Fruit fly (Drosophila melanogaster) whole organism, pupa: ENCODE measurements around the gene cDIP.

Experiments used
- CG10348 ChIP-seq: fragments of 200-800 bp; sonication (Bioruptor generic); IDR thresholded peaks from 2 replicates; pipeline ENCODE4 v1.3.6; 2022; ENCODE audit warnings: missing biosample characterization, missing genetic modification characterization
- CG12605 ChIP-seq: fragments of 200-800 bp; sonication (Bioruptor generic); IDR thresholded peaks from 2 replicates; pipeline ENCODE4 v1.3.6; 2022; ENCODE audit warnings: missing biosample characterization, missing genetic modification characterization
- CG13204 ChIP-seq: fragments of 200-800 bp; sonication (Bioruptor generic); optimal IDR thresholded peaks from 2 replicates; lab custom pipeline; 2018; ENCODE audit warnings: missing biosample characterization, mild to moderate bottlenecking, missing genetic modification characterization, moderate library complexity
- CG14655 ChIP-seq: fragments of 200-800 bp; sonication (Bioruptor generic); optimal IDR thresholded peaks from 3 replicates; lab custom pipeline; 2017; ENCODE audit warnings: mild to moderate bottlenecking, missing biosample characterization, missing genetic modification reagents, missing genetic modification characterization
- CG15710 ChIP-seq: fragments of 200-800 bp; sonication (Bioruptor generic); optimal IDR thresholded peaks from 2 replicates; lab custom pipeline; 2018; ENCODE audit warnings: missing biosample characterization, mild to moderate bottlenecking, missing genetic modification characterization, moderate library complexity
- CG17806 ChIP-seq: fragments of 200-800 bp; sonication (Bioruptor generic); optimal IDR thresholded peaks from 2 replicates; lab custom pipeline; 2018; ENCODE audit warnings: missing biosample characterization, mild to moderate bottlenecking, missing genetic modification characterization, moderate library complexity
- CG32121 ChIP-seq: fragments of 200-800 bp; sonication (Bioruptor generic); IDR thresholded peaks from 2 replicates; pipeline ENCODE4 v1.3.6; 2022; ENCODE audit warnings: missing biosample characterization, missing genetic modification characterization
- CG34367 ChIP-seq: fragments of 200-800 bp; sonication (Bioruptor generic); optimal IDR thresholded peaks from 2 replicates; lab custom pipeline; 2018; ENCODE audit warnings: missing biosample characterization, mild to moderate bottlenecking, missing genetic modification characterization
- CG4496 ChIP-seq: fragments of 200-800 bp; sonication (Bioruptor generic); IDR thresholded peaks from 3 replicates; pipeline ENCODE4 v1.3.6; 2022; ENCODE audit warnings: missing biosample characterization, missing genetic modification characterization
- CG8159 ChIP-seq: fragments of 200-800 bp; sonication (Bioruptor generic); optimal IDR thresholded peaks from 3 replicates; lab custom pipeline; 2018; ENCODE audit warnings: missing biosample characterization, mild to moderate bottlenecking, missing genetic modification characterization, moderate library complexity
- CG8301 ChIP-seq: fragments of 200-800 bp; sonication (Bioruptor generic); optimal IDR thresholded peaks from 2 replicates; lab custom pipeline; 2018; ENCODE audit warnings: missing biosample characterization, mild to moderate bottlenecking, missing genetic modification characterization
- CG9948 ChIP-seq: fragments of 200-800 bp; sonication (Bioruptor generic); optimal IDR thresholded peaks from 2 replicates; lab custom pipeline; 2018; ENCODE audit warnings: missing biosample characterization, mild to moderate bottlenecking, missing genetic modification characterization, moderate library complexity
- D1 ChIP-seq: fragments of 200-800 bp; sonication (Bioruptor generic); optimal IDR thresholded peaks from 2 replicates; lab custom pipeline; 2018; ENCODE audit warnings: missing biosample characterization, mild to moderate bottlenecking, missing genetic modification characterization, moderate library complexity
- EcR ChIP-seq: fragments of 200-800 bp; sonication (Bioruptor generic); optimal IDR thresholded peaks from 3 replicates; lab custom pipeline; 2019; ENCODE audit warnings: missing biosample characterization, missing genetic modification characterization, mild to moderate bottlenecking, moderate library complexity, missing genetic modification reagents
- Ets98B ChIP-seq: fragments of 200-800 bp; sonication (Bioruptor generic); IDR thresholded peaks from 2 replicates; pipeline ENCODE4 v1.3.6; 2022; ENCODE audit warnings: missing biosample characterization, missing genetic modification characterization
- Pif1A ChIP-seq: fragments of 200-800 bp; sonication (Bioruptor generic); optimal IDR thresholded peaks from 3 replicates; lab custom pipeline; 2016; ENCODE audit warnings: missing biosample characterization, missing genetic modification characterization
- Pif1B ChIP-seq: fragments of 200-800 bp; sonication (Bioruptor generic); optimal IDR thresholded peaks from 3 replicates; lab custom pipeline; 2016; ENCODE audit warnings: missing biosample characterization, missing genetic modification characterization
- Snoo ChIP-seq: fragments of 200-800 bp; sonication (Bioruptor generic); optimal IDR thresholded peaks from 3 replicates; lab custom pipeline; 2017; ENCODE audit warnings: missing biosample characterization, mild to moderate bottlenecking, missing genetic modification characterization, inconsistent platforms
- fd96Ca ChIP-seq: fragments of 200-800 bp; sonication (Bioruptor generic); IDR thresholded peaks from 3 replicates; pipeline ENCODE4 v1.3.6; 2022; ENCODE audit warnings: missing biosample characterization, missing genetic modification characterization
- gl ChIP-seq: fragments of 200-800 bp; sonication (Bioruptor generic); optimal IDR thresholded peaks from 2 replicates; lab custom pipeline; 2018; ENCODE audit warnings: missing biosample characterization, mild to moderate bottlenecking, missing genetic modification characterization
- rn ChIP-seq: fragments of 200-800 bp; sonication (Bioruptor generic); IDR thresholded peaks from 2 replicates; pipeline ENCODE4 v1.3.6; 2022; ENCODE audit warnings: missing biosample characterization, missing genetic modification characterization

Gene cDIP

dm6 chr3R:21199085-21199899, 38.4 kb upstream of the cDIP start:
- TF ChIP-seq Pif1B (GFP tag; lab: Kevin White, UChicago) (no peak), Ets98B (no peak), EcR (GFP tag; lab: Kevin White, UChicago) (peak; percentile 27), Snoo (tag; lab: Kevin White, UChicago) (no peak), CG4496 (no peak), CG13204 (GFP tag; lab: Kevin White, UChicago) (no peak), CG9948 (tag; lab: Kevin White, UChicago) (no peak), CG14655 (GFP tag; lab: Kevin White, UChicago) (peak; percentile 1), D1 (tag; lab: Kevin White, UChicago) (no peak), Pif1A (GFP tag; lab: Kevin White, UChicago) (no peak), CG12605 (GFP tag; lab: Robert Waterston, UW) (no peak)
- TF ChIP-seq, all 21 proteins: peak for 2

DNA sequence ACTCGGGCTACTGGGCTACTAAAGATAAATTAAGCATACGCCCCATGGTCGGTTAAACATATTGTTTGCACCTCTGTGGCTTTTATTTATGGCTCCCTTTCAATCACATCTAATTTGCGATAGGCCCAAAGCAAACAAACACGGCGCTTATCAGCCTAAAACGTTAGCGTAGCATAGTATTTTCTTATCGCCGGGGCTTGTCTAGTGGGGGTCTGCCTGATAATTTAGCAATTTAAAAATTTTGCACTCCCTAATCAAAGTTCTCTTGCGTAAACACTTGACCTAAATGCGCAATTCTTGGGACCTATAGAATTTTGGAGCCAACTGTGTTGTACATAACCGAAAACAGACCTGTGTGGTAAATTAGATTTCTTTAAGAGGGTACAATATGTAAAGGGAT, 37.2 kb upstream of the cDIP start:
- TF ChIP-seq Pif1B (GFP tag; lab: Kevin White, UChicago) (no peak), Snoo (tag; lab: Kevin White, UChicago) (no peak), gl (no peak), CG8159 (tag; lab: Kevin White, UChicago) (no peak), CG14655 (GFP tag; lab: Kevin White, UChicago) (no peak), EcR (GFP tag; lab: Kevin White, UChicago) (no peak), Pif1A (GFP tag; lab: Kevin White, UChicago) (no peak), CG12605 (GFP tag; lab: Robert Waterston, UW) (no peak), rn (GFP tag; lab: Robert Waterston, UW) (no peak), CG15710 (tag; lab: Kevin White, UChicago) (no peak), CG32121 (GFP tag; lab: Robert Waterston, UW) (no peak), D1 (tag; lab: Kevin White, UChicago) (no peak)
- TF ChIP-seq, all 21 proteins: peak for 0

DNA sequence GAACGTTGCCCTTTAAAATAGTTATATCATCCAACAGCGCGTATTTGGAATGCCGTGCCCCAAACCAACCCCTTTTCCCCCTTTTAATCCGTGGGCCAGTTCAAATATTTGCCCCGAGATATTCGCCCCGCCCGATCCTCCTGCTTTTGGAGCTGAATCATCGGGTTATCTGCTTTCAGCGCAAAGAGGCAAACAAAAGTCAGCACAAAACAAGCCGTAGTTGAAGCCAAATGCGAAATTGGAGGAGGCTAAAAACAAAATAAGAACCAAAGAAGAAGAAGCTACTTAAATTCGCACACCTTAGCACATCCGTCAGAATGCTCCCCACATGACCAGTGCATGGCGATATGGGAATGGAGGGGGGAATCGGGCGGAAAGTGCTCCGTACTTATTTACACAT, 36.7 kb upstream of the cDIP start:
- no peak for TF ChIP-seq fd96Ca (GFP tag; lab: Robert Waterston, UW)
- no peak for TF ChIP-seq CG34367 (tag; lab: Kevin White, UChicago)
- TF ChIP-seq CG8301 = no peak
- no peak for TF ChIP-seq CG10348
- no peak for TF ChIP-seq Pif1B (GFP tag; lab: Kevin White, UChicago)
- TF ChIP-seq rn (GFP tag; lab: Robert Waterston, UW) = no peak
- no peak for TF ChIP-seq CG12605 (GFP tag; lab: Robert Waterston, UW)
- no peak for TF ChIP-seq Pif1A (GFP tag; lab: Kevin White, UChicago)
- no peak for TF ChIP-seq gl
- no peak for TF ChIP-seq Ets98B
- no peak for TF ChIP-seq CG15710 (tag; lab: Kevin White, UChicago)
- TF ChIP-seq CG8159 (tag; lab: Kevin White, UChicago) = no peak
- TF ChIP-seq Snoo (tag; lab: Kevin White, UChicago) = no peak
- TF ChIP-seq CG17806 (tag; lab: Kevin White, UChicago) = no peak
- TF ChIP-seq D1 (tag; lab: Kevin White, UChicago) = no peak
- TF ChIP-seq CG32121 (GFP tag; lab: Robert Waterston, UW) = no peak
- TF ChIP-seq CG13204 (GFP tag; lab: Kevin White, UChicago) = no peak

dm6 chr3R:21195210-21195967, 34.5 kb upstream of the cDIP start:
- TF ChIP-seq CG14655 (GFP tag; lab: Kevin White, UChicago) = peak; percentile 66
- TF ChIP-seq CG15710 (tag; lab: Kevin White, UChicago) = peak; percentile 56
- peak; percentile 62 for TF ChIP-seq CG8301
- peak; percentile 62; the same call in 2 of the 3 replicates for TF ChIP-seq CG4496
- no peak for TF ChIP-seq rn (GFP tag; lab: Robert Waterston, UW)
- peak; percentile 53 for TF ChIP-seq CG17806 (tag; lab: Kevin White, UChicago)
- no peak for TF ChIP-seq EcR (GFP tag; lab: Kevin White, UChicago)
- TF ChIP-seq CG10348 = no peak
- peak; percentile 43 for TF ChIP-seq Pif1A (GFP tag; lab: Kevin White, UChicago)
- peak; percentile 42 for TF ChIP-seq CG9948 (tag; lab: Kevin White, UChicago)
- TF ChIP-seq CG8159 (tag; lab: Kevin White, UChicago) = peak; percentile 68
- TF ChIP-seq gl = no peak
- TF ChIP-seq CG32121 (GFP tag; lab: Robert Waterston, UW) = peak; percentile 41; the same call in 1 of the 2 replicates
- TF ChIP-seq Pif1B (GFP tag; lab: Kevin White, UChicago) = peak; percentile 2
- 0 out of 3 replicates have a peak, but pooled peaks have one; percentile 15 for TF ChIP-seq fd96Ca (GFP tag; lab: Robert Waterston, UW)
- TF ChIP-seq Ets98B = peak; percentile 29
- TF ChIP-seq D1 (tag; lab: Kevin White, UChicago) = no peak
- peak; percentile 26 for TF ChIP-seq CG34367 (tag; lab: Kevin White, UChicago)
- TF ChIP-seq CG12605 (GFP tag; lab: Robert Waterston, UW) = 0 out of 2 replicates have a peak, but pooled peaks have one; percentile 39
- no peak for TF ChIP-seq CG13204 (GFP tag; lab: Kevin White, UChicago)
- TF ChIP-seq Snoo (tag; lab: Kevin White, UChicago) = peak; percentile 18
- TF ChIP-seq, all 21 proteins: peak for 15

- TF ChIP-seq D1 (tag; lab: Kevin White, UChicago) (no peak), Pif1A (GFP tag; lab: Kevin White, UChicago) (no peak), CG8301 (no peak), CG8159 (tag; lab: Kevin White, UChicago) (no peak), CG15710 (tag; lab: Kevin White, UChicago) (no peak), CG32121 (GFP tag; lab: Robert Waterston, UW) (0 out of 2 replicates have a peak, but pooled peaks have one; percentile 18)
These were observed 32.9 kb upstream of the cDIP start for dm6 chr3R:21193742-21194141.
